Worm (Caenorhabditis elegans): ENCODE results near the gene lmd-5.

DNA sequence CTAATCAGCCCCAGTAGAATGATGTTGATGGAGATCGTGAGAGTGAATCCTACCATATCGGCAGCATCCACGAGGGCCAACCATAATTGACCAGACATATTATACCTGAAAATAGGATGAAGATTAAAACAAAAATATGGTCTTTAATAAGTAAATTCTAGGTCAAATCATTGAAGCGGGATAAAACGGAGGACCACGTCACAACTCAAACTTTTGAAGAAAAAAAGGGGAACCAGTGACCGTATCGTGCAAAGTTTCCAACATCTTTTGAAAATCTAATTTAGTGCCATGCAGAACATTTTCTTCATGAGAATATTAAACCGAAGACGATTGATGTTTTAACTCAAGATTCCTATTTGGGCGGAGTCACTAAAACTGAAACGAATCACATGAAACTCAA is 14.9 kb downstream of the lmd-5 start, which contains the start of gene str-112:
- TF ChIP-seq F13H6.1 (tag; optimal IDR thresholded peaks at IDR 0.05) (no peak), egl-27 (tag; optimal IDR thresholded peaks at IDR 0.05) (no peak), nhr-77 (tag; optimal IDR thresholded peaks at IDR 0.05) (no peak), lin-39 (tag; optimal IDR thresholded peaks at IDR 0.05) (no peak), ama-1 (optimal IDR thresholded peaks at IDR 0.05) (no peak), snpc-4 (tag; optimal IDR thresholded peaks at IDR 0.05) (no peak), elt-3 (tag; optimal IDR thresholded peaks at IDR 0.05) (no peak), unc-55 (GFP tag; optimal IDR thresholded peaks at IDR 0.05) (no peak), blmp-1 (tag; optimal IDR thresholded peaks at IDR 0.05; ENCODE audit: insufficient read depth) (no peak), elt-1 (tag; optimal IDR thresholded peaks at IDR 0.05) (no peak), mdl-1 (tag; optimal IDR thresholded peaks at IDR 0.05) (no peak), unc-62 (GFP tag; optimal IDR thresholded peaks at IDR 0.05) (no peak)
